Worm (Caenorhabditis elegans): Measurements from ENCODE around the gene decr-1.2.

decr-1.2 gene

DNA sequence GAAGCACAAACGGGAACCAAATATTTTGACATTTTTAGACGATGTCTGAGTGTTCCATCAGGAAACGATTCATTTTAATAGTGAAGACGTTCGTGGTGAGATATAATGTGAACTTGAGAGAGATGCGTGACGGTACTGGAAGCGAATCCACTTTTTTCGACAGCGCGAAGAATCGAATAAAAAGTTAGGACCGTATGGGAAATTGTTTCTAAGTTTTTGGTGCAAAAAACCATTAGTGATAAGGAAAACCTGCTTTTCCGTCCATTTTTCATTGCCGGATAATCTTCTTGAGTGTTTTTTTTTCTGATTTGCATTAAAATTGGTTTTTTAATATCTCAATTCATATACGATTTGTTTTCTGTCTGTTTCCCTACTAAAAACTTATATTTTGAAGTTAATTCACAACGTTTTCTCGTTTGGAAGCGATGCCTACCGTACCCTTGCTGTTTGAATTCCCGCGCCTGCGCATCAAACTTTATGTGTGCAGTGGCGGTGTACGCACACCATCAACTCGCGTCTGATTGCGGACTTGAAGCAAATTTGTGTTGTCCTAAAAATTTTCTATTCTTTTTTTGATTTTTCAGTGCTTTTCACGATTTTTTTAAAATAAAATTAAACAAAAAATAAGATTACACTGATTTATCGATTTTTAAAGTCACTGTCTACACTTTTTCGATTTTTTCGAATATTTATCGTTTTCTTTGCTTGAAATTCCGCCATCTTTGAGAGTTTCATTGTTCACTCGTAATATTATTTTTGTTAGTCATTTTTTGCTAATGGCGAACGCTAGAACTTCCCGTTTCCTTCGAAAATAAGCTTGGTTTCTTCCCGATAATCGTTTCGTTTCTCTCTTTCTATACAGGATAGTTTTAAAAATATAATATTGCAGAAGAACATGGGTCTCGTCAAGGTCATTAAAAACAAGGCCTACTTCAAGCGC is 23.9 kb downstream of the decr-1.2 start, which contains the start of the genes col-38 and rpl-5 (continued):
- TF ChIP-seq tag-97 (GFP tag; IDR thresholded peaks at IDR 0.05) (no peak), zip-2 (tag; optimal IDR thresholded peaks at IDR 0.05) (peak; percentile 7), Y48G9A.11 (GFP tag; IDR thresholded peaks at IDR 0.05) (no peak), fkh-10 (GFP tag; optimal IDR thresholded peaks at IDR 0.05) (peak; percentile 90), ces-1 (GFP tag; optimal IDR thresholded peaks at IDR 0.05) (no peak), zfp-3 (GFP tag; conservative IDR thresholded peaks at IDR 0.05) (0 out of 2 replicates have a peak, but pooled peaks have one; percentile 65), nhr-48 (tag; optimal IDR thresholded peaks at IDR 0.05) (peak; percentile 55), snpc-4 (tag; optimal IDR thresholded peaks at IDR 0.05) (no peak), rbr-2 (tag; optimal IDR thresholded peaks at IDR 0.05) (peak; percentile 87), T26A8.4 (GFP tag; IDR thresholded peaks at IDR 0.05) (peak; percentile 69), vab-7 (GFP tag; IDR thresholded peaks at IDR 0.05) (no peak), ceh-82 (tag; optimal IDR thresholded peaks at IDR 0.05) (no peak), lim-7 (GFP tag; IDR thresholded peaks at IDR 0.05) (no peak), pha-4 (GFP tag; IDR thresholded peaks at IDR 0.05) (no peak), pha-4 (tag; optimal IDR thresholded peaks at IDR 0.05) (peak; percentile 84), daf-16 (GFP tag; optimal IDR thresholded peaks at IDR 0.05) (no peak), daf-16 (tag; optimal IDR thresholded peaks at IDR 0.05) (peak; percentile 79), skn-1 (tag; optimal IDR thresholded peaks at IDR 0.05) (no peak), dmd-6 (GFP tag; IDR thresholded peaks at IDR 0.05) (peak; percentile 60), mes-2 (tag; optimal IDR thresholded peaks at IDR 0.05; ENCODE audit: poor library complexity, severe bottlenecking) (peak; percentile 92), ceh-32 (tag; optimal IDR thresholded peaks at IDR 0.05; ENCODE audit: poor library complexity) (no peak), cey-2 (tag; optimal IDR thresholded peaks at IDR 0.05; ENCODE audit: borderline replicate concordance, insufficient read depth) (no peak), F49E8.2 (tag; optimal IDR thresholded peaks at IDR 0.05; ENCODE audit: borderline replicate concordance) (no peak), lin-29 (GFP tag; IDR thresholded peaks at IDR 0.05) (no peak), unc-62 (GFP tag; optimal IDR thresholded peaks at IDR 0.05 in 1 of 2) (peak in 1 of 2 experiments; percentile 96), unc-62 (tag; optimal IDR thresholded peaks at IDR 0.05) (no peak), dmd-9 (GFP tag; IDR thresholded peaks at IDR 0.05) (no peak), hlh-30 (tag; optimal IDR thresholded peaks at IDR 0.05; ENCODE audit: insufficient read depth) (peak; percentile 89), egl-27 (tag; optimal IDR thresholded peaks at IDR 0.05) (no peak), nhr-102 (tag; optimal IDR thresholded peaks at IDR 0.05) (peak; percentile 66), mdt-29 (GFP tag; IDR thresholded peaks at IDR 0.05) (no peak), arid-1 (GFP tag; conservative IDR thresholded peaks at IDR 0.05) (peak; percentile 60; the same call in 1 of the 2 replicates), mdl-1 (tag; optimal IDR thresholded peaks at IDR 0.05) (peak in 1 of 2 experiments; percentile 19), lir-3 (tag; optimal IDR thresholded peaks at IDR 0.05) (no peak), ZK546.5 (tag; optimal IDR thresholded peaks at IDR 0.05) (peak; percentile 26 to 93), mxl-3 (GFP tag; optimal IDR thresholded peaks at IDR 0.05) (peak; percentile 67), gei-8 (GFP tag; optimal IDR thresholded peaks at IDR 0.05) (no peak), nhr-28 (tag; optimal IDR thresholded peaks at IDR 0.05) (peak; percentile 85), sdz-12 (GFP tag; optimal IDR thresholded peaks at IDR 0.05) (no peak), dpl-1 (GFP tag; optimal IDR thresholded peaks at IDR 0.05) (peak; percentile 96), aha-1 (tag) (peak; percentile 97), tra-1 (GFP tag; IDR thresholded peaks at IDR 0.05) (no peak), php-3 (GFP tag; IDR thresholded peaks at IDR 0.05) (0 out of 2 replicates have a peak, but pooled peaks have one; percentile 62), lin-39 (tag; optimal IDR thresholded peaks at IDR 0.05) (no peak), unc-39 (tag; optimal IDR thresholded peaks at IDR 0.05) (no peak), zip-11 (GFP tag; IDR thresholded peaks at IDR 0.05) (no peak), aly-2 (tag; optimal IDR thresholded peaks at IDR 0.05) (no peak), jun-1 (tag; optimal IDR thresholded peaks at IDR 0.05) (peak; percentile 0), madf-9 (GFP tag; conservative IDR thresholded peaks at IDR 0.05) (no peak)
